Worm (Caenorhabditis elegans): Measurements from ENCODE around the gene Y41G9A.17.

Gene Y41G9A.17

DNA sequence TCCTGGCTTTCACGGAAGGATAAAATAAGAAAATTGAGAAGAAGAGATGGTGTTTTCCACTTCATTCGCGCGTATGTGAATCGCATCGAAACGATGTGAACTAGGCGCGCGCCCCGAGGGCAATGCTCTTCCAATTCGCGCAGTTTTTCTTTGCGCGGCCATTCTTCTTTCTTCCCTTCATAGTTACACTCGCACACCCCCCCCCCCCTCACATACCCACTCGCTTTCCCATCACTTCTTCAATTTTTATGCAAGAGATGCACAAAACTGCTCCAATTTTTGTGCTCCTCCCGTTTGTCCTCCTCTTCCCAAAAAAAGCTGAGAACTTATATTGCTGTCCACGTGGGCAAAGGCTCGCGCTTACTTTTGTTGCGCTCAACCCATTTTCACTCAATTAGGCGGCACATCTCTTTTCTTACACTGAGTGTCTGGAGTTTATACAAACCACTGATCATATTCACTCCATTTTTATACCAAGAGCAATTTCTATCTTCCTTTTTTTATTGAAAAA is 46.0 kb downstream of the Y41G9A.17 start:
- no peak for TF ChIP-seq rcor-1 (GFP tag; IDR thresholded peaks at IDR 0.05)
- TF ChIP-seq zfh-2 (GFP tag; conservative IDR thresholded peaks at IDR 0.05) = 0 out of 2 replicates have a peak, but pooled peaks have one; percentile 52
- TF ChIP-seq rec-8 (tag; optimal IDR thresholded peaks at IDR 0.05) = no peak
- TF ChIP-seq chd-7 (tag; optimal IDR thresholded peaks at IDR 0.05) = peak; percentile 3

ce11 chrX:2950234-2950633 is 49.3 kb downstream of the Y41G9A.17 start:
- TF ChIP-seq rcor-1 (GFP tag; IDR thresholded peaks at IDR 0.05) = no peak

DNA sequence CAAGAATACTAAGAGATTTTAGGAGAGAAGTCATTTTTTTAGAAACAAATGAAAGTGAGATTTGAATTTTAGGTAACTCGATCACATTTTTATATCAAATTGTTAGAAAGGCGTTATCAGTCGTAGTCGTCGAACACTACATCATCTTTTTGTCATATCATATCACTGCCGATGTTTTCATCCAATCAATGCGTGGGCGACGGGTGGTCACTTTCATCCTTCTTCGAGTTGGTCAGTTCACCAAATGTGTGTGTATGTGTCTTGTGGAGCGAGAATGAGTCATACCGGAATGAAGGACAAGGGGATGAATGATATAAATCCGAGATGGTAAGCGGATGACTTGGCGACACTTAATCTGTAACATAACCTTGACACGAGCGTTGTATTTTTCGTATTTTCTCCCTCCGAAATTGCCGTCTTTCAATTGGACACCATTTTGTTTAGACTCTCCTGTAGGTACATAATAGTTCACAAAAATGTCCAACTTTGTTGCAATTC is 53.0 kb downstream of the Y41G9A.17 start, which contains the start of the genes Y41G9A.10 and Y41G9A.5:
Y41G9A.10 (minus strand) TSS at position 51 of the 498 bp plus-strand sequence.
Y41G9A.5 (plus strand) TSS at position 160 of the 498 bp plus-strand sequence.
- TF ChIP-seq rcor-1 (GFP tag; IDR thresholded peaks at IDR 0.05) (no peak), ceh-27 (GFP tag; optimal IDR thresholded peaks at IDR 0.05) (no peak), sea-2 (GFP tag; IDR thresholded peaks at IDR 0.05) (no peak)

Measured in whole organism, young adult.